Worm (Caenorhabditis elegans) whole organism, L4 larva: Measurements from ENCODE around the gene col-184.
"Not testable (repeated sequence)": the region's sequence is repeated elsewhere in the genome, so short reads cannot be mapped to it uniquely, and the experiment has no call there.

ENCODE experiments used
- F37D6.2 ChIP-seq: sonication (generic microtip); optimal IDR thresholded peaks from 2 replicates; lab custom pipeline; 2016; ENCODE audit warnings: mild to moderate bottlenecking, missing genetic modification characterization, missing compliant biosample characterization
- lin-15B ChIP-seq: fragments of 150-350 bp; sonication (generic microtip); optimal IDR thresholded peaks from 3 replicates; lab custom pipeline; 2014; ENCODE audit warnings: missing biosample characterization, missing genetic modification characterization

DNA sequence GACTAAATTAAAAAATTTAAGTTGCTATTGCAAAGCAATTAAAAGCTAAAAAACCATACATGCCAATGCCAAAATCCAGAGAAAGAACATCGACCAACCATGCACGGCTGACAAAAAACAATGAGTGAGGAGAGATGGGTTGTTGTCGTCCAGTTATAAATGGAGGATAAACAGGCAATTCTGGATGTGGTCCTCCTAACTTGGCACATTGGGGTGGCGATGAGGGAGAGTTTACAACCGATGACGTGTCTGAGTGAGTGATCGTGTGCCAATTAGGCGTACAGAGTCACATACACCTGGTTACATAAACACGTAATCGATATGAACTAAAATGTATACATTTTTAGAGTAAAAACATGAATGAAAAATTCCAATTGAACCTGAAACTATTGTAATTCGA is 37.9 kb upstream of the col-184 start, which contains the start of gene C29F7.10:
- not testable (repeated sequence) for TF ChIP-seq F37D6.2, lin-15B (tag; lab: Kevin White, UChicago)
